Worm (Caenorhabditis elegans) whole organism, mixed stage, embryonic: ENCODE data around the gene T13C2.3.

ENCODE experiments used
- M03D4.4 ChIP-seq: sonication (generic microtip); optimal IDR thresholded peaks from 2 replicates; lab custom pipeline; 2017; ENCODE audit warnings: mild to moderate bottlenecking, missing genetic modification characterization, missing compliant biosample characterization
- bed-3 ChIP-seq: fragments of 200-800 bp; sonication (Bioruptor generic); optimal IDR thresholded peaks from 3 replicates; lab custom pipeline; 2018; ENCODE audit warnings: mild to moderate bottlenecking, missing genetic modification characterization, moderate library complexity, missing compliant biosample characterization
- blmp-1 ChIP-seq: fragments of 150-350 bp; optimal IDR thresholded peaks from 2 replicates; lab custom pipeline; 2014; ENCODE audit warnings: missing biosample characterization, missing genetic modification characterization
- ceh-39 ChIP-seq: fragments of 150-350 bp; optimal IDR thresholded peaks from 2 replicates; lab custom pipeline; 2014; ENCODE audit warnings: missing biosample characterization, missing genetic modification characterization
- ceh-43 ChIP-seq: fragments of 200-800 bp; sonication (Bioruptor generic); optimal IDR thresholded peaks from 2 replicates; lab custom pipeline; 2018; ENCODE audit warnings: mild to moderate bottlenecking, missing genetic modification characterization, moderate library complexity, missing compliant biosample characterization
- ceh-83 ChIP-seq: fragments of 200-800 bp; sonication (Bioruptor generic); optimal IDR thresholded peaks from 2 replicates; lab custom pipeline; 2018; ENCODE audit warnings: mild to moderate bottlenecking, missing genetic modification characterization, missing compliant biosample characterization
- ces-1 ChIP-seq: fragments of 150-350 bp; optimal IDR thresholded peaks from 2 replicates; lab custom pipeline; 2014; ENCODE audit warnings: missing biosample characterization, missing genetic modification reagents, missing genetic modification characterization
- cnd-1 ChIP-seq: fragments of 200-800 bp; sonication (Bioruptor generic); optimal IDR thresholded peaks from 2 replicates; lab custom pipeline; 2018; ENCODE audit warnings: mild to moderate bottlenecking, missing genetic modification characterization, missing compliant biosample characterization
- drap-1 ChIP-seq: fragments of 200-800 bp; sonication (Bioruptor generic); optimal IDR thresholded peaks from 3 replicates; lab custom pipeline; 2018; ENCODE audit warnings: mild to moderate bottlenecking, missing genetic modification characterization, missing compliant biosample characterization
- elt-1 ChIP-seq: sonication (generic microtip); optimal IDR thresholded peaks from 2 replicates; lab custom pipeline; 2017; ENCODE audit warnings: missing genetic modification characterization, mild to moderate bottlenecking, missing compliant biosample characterization, antibody characterized with exemption, moderate library complexity, borderline replicate concordance; ENCODE audit not compliant: insufficient read depth
- elt-3 ChIP-seq: fragments of 150-350 bp; optimal IDR thresholded peaks from 2 replicates; lab custom pipeline; 2014; ENCODE audit warnings: missing biosample characterization, missing genetic modification characterization
- flh-1 ChIP-seq: fragments of 200-800 bp; sonication (Bioruptor generic); optimal IDR thresholded peaks from 2 replicates; lab custom pipeline; 2018; ENCODE audit warnings: mild to moderate bottlenecking, missing genetic modification characterization, moderate library complexity, missing compliant biosample characterization
- ham-2 ChIP-seq: fragments of 200-800 bp; sonication (Bioruptor generic); optimal IDR thresholded peaks from 2 replicates; lab custom pipeline; 2018; ENCODE audit warnings: mild to moderate bottlenecking, missing genetic modification characterization, missing compliant biosample characterization
- hlh-1 ChIP-seq: fragments of 150-350 bp; optimal IDR thresholded peaks from 2 replicates; lab custom pipeline; 2014; ENCODE audit warnings: missing biosample characterization, missing genetic modification reagents, missing genetic modification characterization
- lin-13 ChIP-seq: fragments of 150-350 bp; optimal IDR thresholded peaks from 2 replicates; lab custom pipeline; 2014; ENCODE audit warnings: missing biosample characterization, missing genetic modification characterization
- lin-32 ChIP-seq: fragments of 200-800 bp; sonication (Bioruptor generic); optimal IDR thresholded peaks from 2 replicates; lab custom pipeline; 2018; ENCODE audit warnings: mild to moderate bottlenecking, missing genetic modification characterization, missing compliant biosample characterization
- lsy-2 ChIP-seq: fragments of 150-350 bp; optimal IDR thresholded peaks from 2 replicates; lab custom pipeline; 2014; ENCODE audit warnings: missing biosample characterization, missing genetic modification characterization
- mab-5 ChIP-seq: fragments of 150-350 bp; optimal IDR thresholded peaks from 2 replicates; lab custom pipeline; 2014; ENCODE audit warnings: missing biosample characterization, missing genetic modification characterization
- mep-1 ChIP-seq: fragments of 150-350 bp; optimal IDR thresholded peaks from 2 replicates; lab custom pipeline; 2017; ENCODE audit warnings: missing biosample characterization, missing genetic modification reagents, missing genetic modification characterization, inconsistent platforms
- mls-2 ChIP-seq: sonication (generic microtip); optimal IDR thresholded peaks from 2 replicates; lab custom pipeline; 2016; ENCODE audit warnings: mild to moderate bottlenecking, missing genetic modification characterization, moderate library complexity, missing compliant biosample characterization
- nhr-12 ChIP-seq: fragments of 150-350 bp; optimal IDR thresholded peaks from 2 replicates; lab custom pipeline; 2014; ENCODE audit warnings: missing biosample characterization, missing genetic modification characterization
- nhr-2 ChIP-seq: fragments of 150-350 bp; optimal IDR thresholded peaks from 2 replicates; lab custom pipeline; 2014; ENCODE audit warnings: missing biosample characterization, missing genetic modification characterization
- nhr-237 ChIP-seq: fragments of 150-350 bp; optimal IDR thresholded peaks from 2 replicates; lab custom pipeline; 2014; ENCODE audit warnings: missing biosample characterization, missing genetic modification characterization
- nhr-28 ChIP-seq: fragments of 150-350 bp; optimal IDR thresholded peaks from 2 replicates; lab custom pipeline; 2014; ENCODE audit warnings: missing biosample characterization, missing genetic modification characterization
- nhr-76 ChIP-seq: sonication (generic microtip); optimal IDR thresholded peaks from 2 replicates; lab custom pipeline; 2017; ENCODE audit warnings: missing biosample characterization, missing genetic modification characterization
- pha-4 ChIP-seq: fragments of 150-350 bp; optimal IDR thresholded peaks from 2 replicates; lab custom pipeline; 2018; ENCODE audit warnings: missing biosample characterization, missing genetic modification reagents, missing genetic modification characterization
- sem-2 ChIP-seq: fragments of 200-800 bp; sonication (Bioruptor generic); optimal IDR thresholded peaks from 2 replicates; lab custom pipeline; 2018; ENCODE audit warnings: mild to moderate bottlenecking, missing genetic modification characterization, missing compliant biosample characterization
- snpc-4 ChIP-seq: fragments of 150-350 bp; optimal IDR thresholded peaks from 2 replicates; lab custom pipeline; 2014; ENCODE audit warnings: missing biosample characterization, missing genetic modification characterization
- sptf-1 ChIP-seq: sonication (generic microtip); optimal IDR thresholded peaks from 2 replicates; lab custom pipeline; 2017; ENCODE audit warnings: mild to moderate bottlenecking, missing genetic modification characterization, moderate library complexity, missing compliant biosample characterization
- tbx-8 ChIP-seq: fragments of 200-800 bp; sonication (Bioruptor generic); optimal IDR thresholded peaks from 2 replicates; lab custom pipeline; 2018; ENCODE audit warnings: mild to moderate bottlenecking, missing genetic modification characterization, moderate library complexity, missing compliant biosample characterization
- unc-120 ChIP-seq: sonication (generic microtip); optimal IDR thresholded peaks from 2 replicates; lab custom pipeline; 2017; ENCODE audit warnings: missing genetic modification characterization, missing compliant biosample characterization; ENCODE audit not compliant: poor library complexity, severe bottlenecking
- unc-39 ChIP-seq: fragments of 150-350 bp; optimal IDR thresholded peaks from 2 replicates; lab custom pipeline; 2014; ENCODE audit warnings: missing biosample characterization, missing genetic modification characterization
- unc-62 ChIP-seq: fragments of 150-350 bp; optimal IDR thresholded peaks from 2 replicates; lab custom pipeline; 2014; ENCODE audit warnings: missing biosample characterization, missing genetic modification reagents, missing genetic modification characterization
- zip-8 ChIP-seq: fragments of 150-350 bp; optimal IDR thresholded peaks from 2 replicates; lab custom pipeline; 2014; ENCODE audit warnings: missing biosample characterization, missing genetic modification characterization
- ztf-11 ChIP-seq: fragments of 150-350 bp; optimal IDR thresholded peaks from 2 replicates; lab custom pipeline; 2014; ENCODE audit warnings: missing biosample characterization, missing genetic modification characterization

Gene T13C2.3

ce11 chrII:6832207-6832606, 43.2 kb downstream of the T13C2.3 start:
- TF ChIP-seq ces-1, result peak; percentile 29
- TF ChIP-seq unc-120 (tag; lab: Kevin White, UChicago), result no peak
- TF ChIP-seq nhr-12 (tag; lab: Kevin White, UChicago), result no peak
- TF ChIP-seq lsy-2 (tag; lab: Kevin White, UChicago), result no peak
- TF ChIP-seq ceh-43 (GFP tag; lab: Kevin White, UChicago), result no peak
- TF ChIP-seq, all 35 proteins: peak for 1

ce11 chrII:6832695-6833389, 43.8 kb downstream of the T13C2.3 start:
- TF ChIP-seq unc-62 (GFP tag; lab: Kevin White, UChicago) (peak; percentile 30), mep-1 (peak; percentile 2), nhr-237 (tag; lab: Kevin White, UChicago) (no peak), lin-13 (tag; lab: Kevin White, UChicago) (no peak), mls-2 (tag; lab: Kevin White, UChicago) (no peak), sem-2 (GFP tag; lab: Kevin White, UChicago) (no peak), elt-3 (tag; lab: Kevin White, UChicago) (no peak), ceh-43 (GFP tag; lab: Kevin White, UChicago) (no peak), nhr-12 (tag; lab: Kevin White, UChicago) (no peak), nhr-76 (no peak), snpc-4 (no peak), ham-2 (GFP tag; lab: Kevin White, UChicago) (peak; percentile 86), ces-1 (no peak), sptf-1 (tag; lab: Kevin White, UChicago) (no peak), unc-120 (tag; lab: Kevin White, UChicago) (peak; percentile 28), M03D4.4 (tag; lab: Kevin White, UChicago) (no peak), ceh-83 (no peak), flh-1 (no peak), bed-3 (GFP tag; lab: Kevin White, UChicago) (no peak), ztf-11 (tag; lab: Kevin White, UChicago) (no peak), tbx-8 (GFP tag; lab: Kevin White, UChicago) (no peak), pha-4 (no peak), lsy-2 (tag; lab: Kevin White, UChicago) (no peak), elt-1 (tag; lab: Kevin White, UChicago) (peak; percentile 90), zip-8 (no peak), mab-5 (no peak), ceh-39 (tag; lab: Kevin White, UChicago) (no peak), drap-1 (GFP tag; lab: Kevin White, UChicago) (no peak), nhr-2 (tag; lab: Kevin White, UChicago) (no peak), unc-39 (tag; lab: Kevin White, UChicago) (no peak), lin-32 (GFP tag; lab: Kevin White, UChicago) (no peak), blmp-1 (no peak), cnd-1 (tag; lab: Kevin White, UChicago) (no peak), hlh-1 (peak; percentile 60), nhr-28 (tag; lab: Kevin White, UChicago) (no peak)

ce11 chrII:6833781-6834339, 44.8 kb downstream of the T13C2.3 start:
- TF ChIP-seq cnd-1 (tag; lab: Kevin White, UChicago), result peak; percentile 12
- TF ChIP-seq drap-1 (GFP tag; lab: Kevin White, UChicago), result peak; percentile 38
- peak; percentile 35 for TF ChIP-seq mls-2 (tag; lab: Kevin White, UChicago)
- no peak for TF ChIP-seq unc-62 (GFP tag; lab: Kevin White, UChicago)
- TF ChIP-seq lin-13 (tag; lab: Kevin White, UChicago), result no peak
- no peak for TF ChIP-seq ces-1
- no peak for TF ChIP-seq sptf-1 (tag; lab: Kevin White, UChicago)
- no peak for TF ChIP-seq lin-32 (GFP tag; lab: Kevin White, UChicago)
- no peak for TF ChIP-seq ham-2 (GFP tag; lab: Kevin White, UChicago)
- TF ChIP-seq ceh-83, result no peak
